Fruit fly (Drosophila melanogaster) whole organism, adult: ENCODE data around the gene 2mit.

Experiments
- CG12768 ChIP-seq: fragments of 200-800 bp; sonication (Bioruptor generic); optimal IDR thresholded peaks from 2 replicates; lab custom pipeline; 2017; ENCODE audit warnings: missing biosample characterization, missing genetic modification characterization, mild to moderate bottlenecking, moderate library complexity, missing genetic modification reagents
- CG14711 ChIP-seq: fragments of 200-800 bp; sonication (Bioruptor generic); optimal IDR thresholded peaks from 2 replicates; lab custom pipeline; 2018; ENCODE audit warnings: missing biosample characterization, mild to moderate bottlenecking, missing genetic modification characterization, moderate library complexity
- CG1620 ChIP-seq: fragments of 200-800 bp; sonication (Bioruptor generic); optimal IDR thresholded peaks from 2 replicates; lab custom pipeline; 2016; ENCODE audit warnings: missing biosample characterization, missing genetic modification characterization
- CG33017 ChIP-seq: fragments of 200-800 bp; sonication (Bioruptor generic); optimal IDR thresholded peaks from 2 replicates; lab custom pipeline; 2018; ENCODE audit warnings: missing biosample characterization, mild to moderate bottlenecking, missing genetic modification characterization, moderate library complexity
- CG7045 ChIP-seq: fragments of 200-800 bp; sonication (Bioruptor generic); optimal IDR thresholded peaks from 2 replicates; lab custom pipeline; 2017; ENCODE audit warnings: missing biosample characterization, mild to moderate bottlenecking, missing genetic modification characterization
- Clk ChIP-seq: fragments of 200-800 bp; sonication (Bioruptor generic); optimal IDR thresholded peaks from 2 replicates; lab custom pipeline; 2017; ENCODE audit warnings: missing biosample characterization, missing genetic modification characterization
- Mnt ChIP-seq: fragments of 200-800 bp; sonication (Bioruptor generic); optimal IDR thresholded peaks from 2 replicates; lab custom pipeline; 2016; ENCODE audit warnings: missing biosample characterization, mild to moderate bottlenecking, missing genetic modification characterization
- cic ChIP-seq: fragments of 200-800 bp; sonication (Bioruptor generic); optimal IDR thresholded peaks from 2 replicates; lab custom pipeline; 2017; ENCODE audit warnings: missing biosample characterization, mild to moderate bottlenecking, missing genetic modification characterization, moderate library complexity
- cnc ChIP-seq, 2 experiments: fragments of >200 bp; optimal IDR thresholded peaks; 2 replicates each; lab custom pipeline; 2017
- kay ChIP-seq: fragments of 200-800 bp; sonication (Bioruptor generic); peaks from one replicate; lab custom pipeline; 2016; ENCODE audit warnings: missing biosample characterization, missing genetic modification characterization, borderline replicate concordance
- pad ChIP-seq: fragments of 200-800 bp; sonication (Bioruptor generic); optimal IDR thresholded peaks from 3 replicates; lab custom pipeline; 2017; ENCODE audit warnings: missing biosample characterization, missing genetic modification characterization, mild to moderate bottlenecking, moderate library complexity, missing genetic modification reagents
- tj ChIP-seq: fragments of 200-800 bp; sonication (Bioruptor generic); optimal IDR thresholded peaks from 3 replicates; lab custom pipeline; 2017; ENCODE audit warnings: missing biosample characterization, mild to moderate bottlenecking, missing genetic modification characterization, moderate library complexity
- toe ChIP-seq: fragments of 200-800 bp; sonication (Bioruptor generic); optimal IDR thresholded peaks from 2 replicates; lab custom pipeline; 2016; ENCODE audit warnings: missing biosample characterization, missing genetic modification characterization

DNA sequence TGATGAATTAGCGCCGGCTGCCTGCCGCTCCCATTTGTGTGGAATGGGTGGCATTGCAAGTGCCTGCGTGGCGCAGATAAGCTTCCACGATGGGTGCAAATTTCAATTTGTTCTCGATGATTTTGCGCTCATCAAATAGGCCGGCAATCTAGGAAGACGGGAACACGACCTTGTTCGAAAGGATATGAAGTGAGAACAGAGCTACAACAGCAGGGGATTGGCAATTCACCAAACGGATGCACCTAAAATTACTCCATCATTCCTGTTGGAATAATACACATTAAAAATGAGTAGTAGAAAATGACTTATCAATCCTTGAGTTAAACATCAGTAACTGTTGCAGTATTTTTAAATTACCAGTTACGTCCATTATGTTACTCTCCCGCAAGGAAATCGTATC lies 32.7 kb upstream of the 2mit start, which contains the start of gene CG14380:
- TF ChIP-seq CG14711 (tag; lab: Kevin White, UChicago) (no peak), pad (GFP tag; lab: Kevin White, UChicago) (no peak), toe (no peak), cnc (optimal IDR thresholded peaks at IDR 0.05; lab: Kevin White, UChicago) (no peak), cic (GFP tag; lab: Kevin White, UChicago) (no peak), CG33017 (tag; lab: Kevin White, UChicago) (no peak), CG12768 (no peak), tj (no peak), CG1620 (GFP tag; lab: Kevin White, UChicago) (no peak), Clk (GFP tag; lab: Kevin White, UChicago) (no peak), kay (GFP tag; lab: Kevin White, UChicago) (no peak), CG7045 (GFP tag; lab: Kevin White, UChicago) (no peak), Mnt (GFP tag; lab: Kevin White, UChicago) (no peak)
